Fruit fly (Drosophila melanogaster): ENCODE data around the gene E2f1.

DNA sequence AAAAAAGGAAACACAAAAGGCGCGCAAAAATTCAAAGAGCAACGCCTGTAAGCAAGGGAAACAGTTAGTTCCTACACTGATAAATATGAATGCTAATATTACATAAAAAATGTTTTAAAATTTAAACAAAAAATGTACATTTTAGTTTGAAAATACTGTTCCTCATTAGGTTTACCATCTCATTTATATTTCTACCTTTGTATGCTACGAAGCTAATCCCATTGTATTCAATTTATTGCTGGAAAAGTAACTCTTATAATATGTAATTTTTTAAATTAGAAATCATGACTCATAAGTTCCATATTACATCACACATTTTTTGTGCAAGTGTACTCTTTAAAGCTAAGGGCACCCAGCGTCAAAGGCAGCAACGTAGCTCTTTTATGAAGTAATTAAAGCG, 18.6 kb upstream of the E2f1 start:
- TF ChIP-seq Myc (optimal IDR thresholded peaks at IDR 0.05) (no peak), insv (optimal IDR thresholded peaks at IDR 0.05) (no peak)
